Fruit fly (Drosophila melanogaster) whole organism, embryonic: ENCODE data around the gene msd1.

ENCODE experiments used
- Abd-B ChIP-seq: fragments of 200-800 bp; sonication (Bioruptor generic); optimal IDR thresholded peaks from 2 replicates; lab custom pipeline; 2018; ENCODE audit warnings: missing biosample characterization, mild to moderate bottlenecking, missing genetic modification characterization, moderate library complexity
- CG11695 ChIP-seq: fragments of 200-800 bp; sonication (Bioruptor generic); IDR thresholded peaks from 3 replicates; pipeline ENCODE4 v1.3.6; 2022; ENCODE audit warnings: missing biosample characterization, missing genetic modification characterization
- CG12104 ChIP-seq: fragments of 200-800 bp; sonication (Bioruptor generic); optimal IDR thresholded peaks from 3 replicates; lab custom pipeline; 2016; ENCODE audit warnings: missing biosample characterization, missing genetic modification characterization
- CG12219 ChIP-seq: fragments of 200-800 bp; sonication (Bioruptor generic); optimal IDR thresholded peaks from 3 replicates; lab custom pipeline; 2018; ENCODE audit warnings: missing biosample characterization, mild to moderate bottlenecking, missing genetic modification characterization
- CG12942 ChIP-seq: fragments of 200-800 bp; sonication (Bioruptor generic); optimal IDR thresholded peaks from 3 replicates; lab custom pipeline; 2016; ENCODE audit warnings: missing biosample characterization, missing genetic modification characterization
- CG13287 ChIP-seq: fragments of 200-800 bp; sonication (Bioruptor generic); IDR thresholded peaks from 2 replicates; pipeline ENCODE4 v1.3.6; 2022; ENCODE audit warnings: missing biosample characterization, missing genetic modification characterization; ENCODE audit not compliant: partially characterized antibody
- CG15479 ChIP-seq: fragments of 200-800 bp; sonication (Bioruptor generic); optimal IDR thresholded peaks from 3 replicates; lab custom pipeline; 2019; ENCODE audit warnings: missing biosample characterization, mild to moderate bottlenecking, missing genetic modification characterization, moderate library complexity
- CG16815 ChIP-seq: fragments of 200-800 bp; sonication (Bioruptor generic); optimal IDR thresholded peaks from 3 replicates; lab custom pipeline; 2017; ENCODE audit warnings: missing biosample characterization, mild to moderate bottlenecking, missing genetic modification characterization
- CG17802 ChIP-seq: fragments of 200-800 bp; sonication (Bioruptor generic); optimal IDR thresholded peaks from 2 replicates; lab custom pipeline; 2018; ENCODE audit warnings: missing biosample characterization, mild to moderate bottlenecking, missing genetic modification characterization, moderate library complexity
- CG2120 ChIP-seq: fragments of 200-800 bp; sonication (Bioruptor generic); optimal IDR thresholded peaks from 3 replicates; lab custom pipeline; 2016; ENCODE audit warnings: missing biosample characterization, missing genetic modification characterization
- CG2199 ChIP-seq: fragments of 200-800 bp; sonication (Bioruptor generic); IDR thresholded peaks from 3 replicates; pipeline ENCODE4 v1.3.6; 2022; ENCODE audit warnings: missing biosample characterization, missing genetic modification characterization
- CG32532 ChIP-seq: fragments of 200-800 bp; sonication (Bioruptor generic); IDR thresholded peaks from 2 replicates; pipeline ENCODE4 v1.3.6; 2022; ENCODE audit warnings: missing biosample characterization, missing genetic modification characterization
- CG33213 ChIP-seq: fragments of 200-800 bp; sonication (Bioruptor generic); optimal IDR thresholded peaks from 3 replicates; lab custom pipeline; 2016; ENCODE audit warnings: missing biosample characterization, missing genetic modification characterization
- CG34376 ChIP-seq: fragments of 200-800 bp; sonication (Bioruptor generic); optimal IDR thresholded peaks from 2 replicates; lab custom pipeline; 2018; ENCODE audit warnings: missing biosample characterization, mild to moderate bottlenecking, missing genetic modification characterization
- CG6791 ChIP-seq: fragments of 200-800 bp; sonication (Bioruptor generic); IDR thresholded peaks from 3 replicates; pipeline ENCODE4 v1.3.6; 2022; ENCODE audit warnings: missing biosample characterization, missing genetic modification characterization; ENCODE audit not compliant: partially characterized antibody
- CG7963 ChIP-seq: fragments of 200-800 bp; sonication (Bioruptor generic); IDR thresholded peaks from 3 replicates; pipeline ENCODE4 v1.3.6; 2022; ENCODE audit warnings: missing biosample characterization, missing genetic modification characterization; ENCODE audit not compliant: partially characterized antibody
- CG9215 ChIP-seq: fragments of 200-800 bp; sonication (Bioruptor generic); IDR thresholded peaks from 2 replicates; pipeline ENCODE4 v1.3.6; 2022; ENCODE audit warnings: missing biosample characterization, missing genetic modification characterization
- Dip2 ChIP-seq: fragments of 200-800 bp; sonication (Bioruptor generic); IDR thresholded peaks from 2 replicates; pipeline ENCODE4 v1.3.6; 2022; ENCODE audit warnings: missing biosample characterization, missing genetic modification characterization
- Dp ChIP-seq: fragments of 200-800 bp; sonication (Bioruptor generic); optimal IDR thresholded peaks from 2 replicates; lab custom pipeline; 2018; ENCODE audit warnings: missing biosample characterization, mild to moderate bottlenecking, missing genetic modification characterization, moderate library complexity
- Dref ChIP-seq: fragments of 200-800 bp; sonication (Bioruptor generic); IDR thresholded peaks from 2 replicates; pipeline ENCODE4 v1.3.6; 2022; ENCODE audit warnings: missing biosample characterization, missing genetic modification characterization
- Eip74EF ChIP-seq, 2 experiments: fragments of 200-800 bp in 1 of 2; fragments of >200 bp in 1 of 2; sonication (Bioruptor generic) in 1 of 2; optimal IDR thresholded peaks; 2 replicates each; lab custom pipeline; 2017 to 2019; ENCODE audit warnings: missing biosample characterization in 2 of 2, missing genetic modification characterization in 2 of 2, mild to moderate bottlenecking in 1 of 2, moderate library complexity in 1 of 2
- Ets65A ChIP-seq: fragments of 200-800 bp; sonication (Bioruptor generic); peaks from one replicate; lab custom pipeline; 2016; ENCODE audit warnings: missing biosample characterization, missing genetic modification characterization
- Med ChIP-seq: fragments of 200-800 bp; sonication (Bioruptor generic); peaks from one replicate; lab custom pipeline; 2016; ENCODE audit warnings: missing biosample characterization, missing genetic modification characterization, mild to moderate bottlenecking, inconsistent platforms, moderate library complexity
- Myb ChIP-seq: fragments of 200-800 bp; sonication (Bioruptor generic); optimal IDR thresholded peaks from 2 replicates; lab custom pipeline; 2016; ENCODE audit warnings: missing biosample characterization, missing genetic modification characterization
- Ravus ChIP-seq: fragments of 200-800 bp; sonication (Bioruptor generic); IDR thresholded peaks from 2 replicates; pipeline ENCODE4 v1.3.6; 2022; ENCODE audit warnings: missing biosample characterization, missing genetic modification characterization
- Scr ChIP-seq: fragments of 200-800 bp; sonication (Bioruptor generic); IDR thresholded peaks from 2 replicates; pipeline ENCODE4 v1.3.6; 2022; ENCODE audit warnings: missing biosample characterization, missing genetic modification characterization; ENCODE audit not compliant: partially characterized antibody
- Six4 ChIP-seq: fragments of 200-800 bp; sonication (Bioruptor generic); optimal IDR thresholded peaks from 2 replicates; lab custom pipeline; 2016; ENCODE audit warnings: missing biosample characterization, missing genetic modification characterization
- Sox100B ChIP-seq: fragments of 200-800 bp; sonication (Bioruptor generic); optimal IDR thresholded peaks from 3 replicates; lab custom pipeline; 2018; ENCODE audit warnings: missing biosample characterization, mild to moderate bottlenecking, missing genetic modification characterization
- bbx ChIP-seq: fragments of 200-800 bp; sonication (Bioruptor generic); IDR thresholded peaks from 2 replicates; pipeline ENCODE4 v1.3.6; 2022; ENCODE audit warnings: missing biosample characterization, missing genetic modification characterization; ENCODE audit not compliant: partially characterized antibody
- cg ChIP-seq: fragments of 200-800 bp; sonication (Bioruptor generic); optimal IDR thresholded peaks from 3 replicates; lab custom pipeline; 2019; ENCODE audit warnings: missing biosample characterization, mild to moderate bottlenecking, missing genetic modification characterization, moderate library complexity
- corto ChIP-seq: fragments of 200-800 bp; sonication (Bioruptor generic); optimal IDR thresholded peaks from 2 replicates; lab custom pipeline; 2016; ENCODE audit warnings: missing biosample characterization, mild to moderate bottlenecking, missing genetic modification characterization, moderate library complexity
- dan ChIP-seq: fragments of 200-800 bp; sonication (Bioruptor generic); IDR thresholded peaks from 2 replicates; pipeline ENCODE4 v1.3.6; 2022; ENCODE audit warnings: missing biosample characterization, missing genetic modification characterization
- exex ChIP-seq: fragments of 200-800 bp; sonication (Bioruptor generic); optimal IDR thresholded peaks from 4 replicates; lab custom pipeline; 2018; ENCODE audit warnings: missing biosample characterization, mild to moderate bottlenecking, missing genetic modification characterization, moderate library complexity
- eyg ChIP-seq: fragments of 200-800 bp; sonication (Bioruptor generic); optimal IDR thresholded peaks from 3 replicates; lab custom pipeline; 2016; ENCODE audit warnings: missing biosample characterization, missing genetic modification characterization
- fd3F ChIP-seq: fragments of 200-800 bp; sonication (Bioruptor generic); optimal IDR thresholded peaks from 2 replicates; lab custom pipeline; 2018; ENCODE audit warnings: missing biosample characterization, mild to moderate bottlenecking, missing genetic modification characterization, moderate library complexity
- fd64A ChIP-seq: fragments of 200-800 bp; sonication (Bioruptor generic); optimal IDR thresholded peaks from 3 replicates; lab custom pipeline; 2018; ENCODE audit warnings: missing biosample characterization, mild to moderate bottlenecking, missing genetic modification characterization
- fru ChIP-seq: fragments of >200 bp; optimal IDR thresholded peaks from 2 replicates; lab custom pipeline; 2017
- gcm2 ChIP-seq: fragments of 200-800 bp; sonication (Bioruptor generic); optimal IDR thresholded peaks from 2 replicates; lab custom pipeline; 2016; ENCODE audit warnings: missing biosample characterization, missing genetic modification characterization
- grau ChIP-seq: fragments of 200-800 bp; optimal IDR thresholded peaks from 3 replicates; lab custom pipeline; 2019; ENCODE audit warnings: missing biosample characterization, mild to moderate bottlenecking, missing genetic modification characterization, moderate library complexity
- hb ChIP-seq: fragments of 200-800 bp; sonication (Bioruptor generic); IDR thresholded peaks from 3 replicates; pipeline ENCODE4 v1.3.6; 2022; ENCODE audit warnings: missing biosample characterization, missing genetic modification characterization; ENCODE audit not compliant: partially characterized antibody
- jigr1 ChIP-seq: fragments of 200-800 bp; sonication (Bioruptor generic); IDR thresholded peaks from 3 replicates; pipeline ENCODE4 v1.3.6; 2022; ENCODE audit warnings: missing biosample characterization, missing genetic modification characterization
- nau ChIP-seq: fragments of 200-800 bp; sonication (Bioruptor generic); optimal IDR thresholded peaks from 3 replicates; lab custom pipeline; 2017; ENCODE audit warnings: missing biosample characterization, mild to moderate bottlenecking, missing genetic modification characterization, missing genetic modification reagents
- row ChIP-seq: fragments of 200-800 bp; sonication (Bioruptor generic); IDR thresholded peaks from 3 replicates; pipeline ENCODE4 v1.3.6; 2022; ENCODE audit warnings: missing biosample characterization, missing genetic modification characterization
- run ChIP-seq: fragments of 200-800 bp; sonication (Bioruptor generic); optimal IDR thresholded peaks from 3 replicates; lab custom pipeline; 2018; ENCODE audit warnings: missing biosample characterization, mild to moderate bottlenecking, missing genetic modification characterization
- sens ChIP-seq: fragments of 200-800 bp; sonication (Bioruptor generic); peaks from one replicate; lab custom pipeline; 2016; ENCODE audit warnings: missing biosample characterization, missing genetic modification characterization
- seq ChIP-seq: fragments of 200-800 bp; sonication (Bioruptor generic); IDR thresholded peaks from 2 replicates; pipeline ENCODE4 v1.3.6; 2022; ENCODE audit warnings: missing biosample characterization, missing genetic modification characterization
- sna ChIP-seq: fragments of 200-800 bp; sonication (Bioruptor generic); IDR thresholded peaks from 2 replicates; pipeline ENCODE4 v1.3.6; 2022; ENCODE audit warnings: missing biosample characterization, missing genetic modification characterization; ENCODE audit not compliant: partially characterized antibody
- tgo ChIP-seq: fragments of 200-800 bp; sonication (Bioruptor generic); IDR thresholded peaks from 3 replicates; pipeline ENCODE4 v1.3.6; 2022; ENCODE audit warnings: missing biosample characterization, missing genetic modification characterization
- tup ChIP-seq: fragments of 200-800 bp; sonication (Bioruptor generic); optimal IDR thresholded peaks from 2 replicates; lab custom pipeline; 2016; ENCODE audit warnings: missing biosample characterization, mild to moderate bottlenecking, missing genetic modification characterization, moderate library complexity
- tx ChIP-seq: fragments of 200-800 bp; sonication (Bioruptor generic); optimal IDR thresholded peaks from 2 replicates; lab custom pipeline; 2016; ENCODE audit warnings: missing biosample characterization, missing genetic modification characterization
- unpg ChIP-seq: fragments of 200-800 bp; sonication (Bioruptor generic); optimal IDR thresholded peaks from 3 replicates; lab custom pipeline; 2018; ENCODE audit warnings: missing biosample characterization, mild to moderate bottlenecking, missing genetic modification characterization, moderate library complexity
- zen2 ChIP-seq: fragments of 200-800 bp; sonication (Bioruptor generic); IDR thresholded peaks from 3 replicates; pipeline ENCODE4 v1.3.6; 2022; ENCODE audit warnings: missing biosample characterization, missing genetic modification characterization; ENCODE audit not compliant: partially characterized antibody

msd1 gene

DNA sequence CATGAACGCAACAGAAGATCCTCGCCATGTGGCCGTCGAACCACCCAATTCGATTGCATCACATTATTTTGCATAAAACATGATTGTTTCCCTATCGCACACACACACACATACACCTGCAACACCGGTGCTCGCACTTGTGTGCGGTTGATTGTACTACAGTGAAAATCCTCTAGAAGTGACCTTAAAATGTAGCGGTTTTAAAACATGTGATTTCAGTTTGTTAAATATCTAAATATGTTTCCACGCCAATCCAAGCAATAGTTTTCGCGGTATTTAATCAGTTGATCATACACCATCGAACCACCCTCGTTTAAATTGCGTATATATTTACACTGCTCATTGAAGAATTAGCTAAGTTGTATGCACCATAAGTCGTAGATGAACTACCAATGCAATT lies 1.1 kb upstream of the msd1 start:
- peak; percentile 77 for TF ChIP-seq grau
- no peak for TF ChIP-seq gcm2 (GFP tag; lab: Kevin White, UChicago)
- no peak for TF ChIP-seq CG34376
- no peak for TF ChIP-seq Six4 (GFP tag; lab: Kevin White, UChicago)
- TF ChIP-seq CG32532 (GFP tag; lab: Robert Waterston, UW), result no peak
- no peak for TF ChIP-seq fd64A
- no peak for TF ChIP-seq run (tag; lab: Kevin White, UChicago)
- TF ChIP-seq Dip2, result no peak
- no peak for TF ChIP-seq fru
- TF ChIP-seq Ravus (GFP tag; lab: Robert Waterston, UW), result no peak
- TF ChIP-seq sens (GFP tag; lab: Kevin White, UChicago), result peak; percentile 31
- TF ChIP-seq row (GFP tag; lab: Robert Waterston, UW), result peak; percentile 20; the same call in 1 of the 3 replicates
- no peak for TF ChIP-seq CG12219 (GFP tag; lab: Kevin White, UChicago)
- TF ChIP-seq Med (GFP tag; lab: Kevin White, UChicago), result peak; percentile 54
- no peak for TF ChIP-seq Eip74EF (GFP tag; optimal IDR thresholded peaks at IDR 0.05; lab: Kevin White, UChicago)
- no peak for TF ChIP-seq Abd-B (GFP tag; lab: Kevin White, UChicago)
- no peak for TF ChIP-seq seq
- TF ChIP-seq CG33213 (GFP tag; lab: Kevin White, UChicago), result no peak
- no peak for TF ChIP-seq CG16815 (GFP tag; lab: Kevin White, UChicago)
- TF ChIP-seq CG12104 (GFP tag; lab: Kevin White, UChicago), result peak; percentile 14
- no peak for TF ChIP-seq corto (GFP tag; lab: Kevin White, UChicago)
- peak; percentile 2 for TF ChIP-seq Ets65A (GFP tag; lab: Kevin White, UChicago)
- TF ChIP-seq tup (GFP tag; lab: Kevin White, UChicago), result no peak
- no peak for TF ChIP-seq CG12942
- no peak for TF ChIP-seq CG2120 (GFP tag; lab: Kevin White, UChicago)
- TF ChIP-seq nau (GFP tag; lab: Kevin White, UChicago), result no peak
- TF ChIP-seq tgo (GFP tag; lab: Robert Waterston, UW), result no peak
- peak; percentile 56 for TF ChIP-seq cg
- TF ChIP-seq CG11695 (GFP tag; lab: Robert Waterston, UW), result 0 out of 3 replicates have a peak, but pooled peaks have one; percentile 17
- no peak for TF ChIP-seq exex (tag; lab: Kevin White, UChicago)
- TF ChIP-seq eyg (GFP tag; lab: Kevin White, UChicago), result no peak
- no peak for TF ChIP-seq CG15479 (GFP tag; lab: Kevin White, UChicago)
- TF ChIP-seq Sox100B (GFP tag; lab: Kevin White, UChicago), result no peak

dm6 chr3L:1332973-1333372 lies 1.4 kb downstream of the msd1 start, which contains the start of gene msd5:
Gene msd5, minus strand, starts transcription at chr3L:1333146.
- TF ChIP-seq CG13287 (GFP tag; lab: Robert Waterston, UW) (peak; percentile 47), dan (GFP tag; lab: Robert Waterston, UW) (no peak), sna (GFP tag; lab: Robert Waterston, UW) (peak; percentile 39; the same call in 1 of the 2 replicates), hb (GFP tag; lab: Robert Waterston, UW) (0 out of 3 replicates have a peak, but pooled peaks have one; percentile 47), Dp (GFP tag; lab: Kevin White, UChicago) (peak; percentile 92), Scr (GFP tag; lab: Robert Waterston, UW) (peak; percentile 53), bbx (GFP tag; lab: Robert Waterston, UW) (peak; percentile 30; the same call in 1 of the 2 replicates), unpg (no peak), CG6791 (GFP tag; lab: Robert Waterston, UW) (peak; percentile 67; the same call in 2 of the 3 replicates), Dref (GFP tag; lab: Robert Waterston, UW) (peak; percentile 73), zen2 (GFP tag; lab: Robert Waterston, UW) (0 out of 3 replicates have a peak, but pooled peaks have one; percentile 52), CG2199 (GFP tag; lab: Robert Waterston, UW) (no peak), CG17802 (tag; lab: Kevin White, UChicago) (no peak), CG7963 (GFP tag; lab: Robert Waterston, UW) (peak; percentile 66), fd3F (GFP tag; lab: Kevin White, UChicago) (no peak), jigr1 (no peak), tx (GFP tag; lab: Kevin White, UChicago) (no peak), Myb (peak; percentile 42), CG9215 (GFP tag; lab: Robert Waterston, UW) (no peak)
